Fruit fly (Drosophila melanogaster) whole organism, embryonic: ENCODE measurements around the gene rdhB.
A peak's percentile ranks its signal among the peaks of the same experiment; 100 is the strongest.

ENCODE experiments used
- CG10543 ChIP-seq: fragments of 200-800 bp; sonication (Bioruptor generic); optimal IDR thresholded peaks from 3 replicates; lab custom pipeline; 2017; ENCODE audit warnings: missing biosample characterization, mild to moderate bottlenecking, missing genetic modification characterization, moderate library complexity
- CG11560 ChIP-seq: fragments of 200-800 bp; sonication (Bioruptor generic); IDR thresholded peaks from 3 replicates; pipeline ENCODE4 v1.3.6; 2022; ENCODE audit warnings: missing biosample characterization, missing genetic modification characterization
- CG12155 ChIP-seq: fragments of 200-800 bp; sonication (Bioruptor generic); optimal IDR thresholded peaks from 3 replicates; lab custom pipeline; 2016; ENCODE audit warnings: missing biosample characterization, missing genetic modification characterization
- CG12659 ChIP-seq: fragments of 200-800 bp; sonication (Bioruptor generic); optimal IDR thresholded peaks from 3 replicates; lab custom pipeline; 2017; ENCODE audit warnings: mild to moderate bottlenecking, missing biosample characterization, missing genetic modification reagents, missing genetic modification characterization
- CG14050 ChIP-seq: fragments of 200-800 bp; sonication (Bioruptor generic); IDR thresholded peaks from 3 replicates; pipeline ENCODE4 v1.3.6; 2022; ENCODE audit warnings: missing biosample characterization, missing genetic modification characterization
- CG15269 ChIP-seq: fragments of 200-800 bp; sonication (Bioruptor generic); optimal IDR thresholded peaks from 2 replicates; lab custom pipeline; 2018; ENCODE audit warnings: missing biosample characterization, mild to moderate bottlenecking, missing genetic modification characterization, moderate library complexity
- CG15479 ChIP-seq: fragments of 200-800 bp; sonication (Bioruptor generic); optimal IDR thresholded peaks from 3 replicates; lab custom pipeline; 2019; ENCODE audit warnings: missing biosample characterization, mild to moderate bottlenecking, missing genetic modification characterization, moderate library complexity
- CG15601 ChIP-seq: fragments of 200-800 bp; sonication (Bioruptor generic); optimal IDR thresholded peaks from 3 replicates; lab custom pipeline; 2019; ENCODE audit warnings: missing biosample characterization, mild to moderate bottlenecking, missing genetic modification characterization, moderate library complexity
- CG16813 ChIP-seq: fragments of 200-800 bp; sonication (Bioruptor generic); IDR thresholded peaks from 3 replicates; pipeline ENCODE4 v1.3.6; 2022; ENCODE audit warnings: missing biosample characterization, missing genetic modification characterization; ENCODE audit not compliant: partially characterized antibody
- CG16863 ChIP-seq: fragments of 200-800 bp; sonication (Bioruptor generic); optimal IDR thresholded peaks from 3 replicates; lab custom pipeline; 2016; ENCODE audit warnings: missing biosample characterization, missing genetic modification characterization
- CG1792 ChIP-seq: fragments of 200-800 bp; sonication (Bioruptor generic); optimal IDR thresholded peaks from 2 replicates; lab custom pipeline; 2016; ENCODE audit warnings: missing biosample characterization, missing genetic modification characterization
- CG31224 ChIP-seq: fragments of 200-800 bp; sonication (Bioruptor generic); IDR thresholded peaks from 2 replicates; pipeline ENCODE4 v1.3.6; 2022; ENCODE audit warnings: missing biosample characterization, missing genetic modification characterization
- CG34224 ChIP-seq: fragments of 200-800 bp; sonication (Bioruptor generic); IDR thresholded peaks from 3 replicates; pipeline ENCODE4 v1.3.6; 2022; ENCODE audit warnings: missing biosample characterization, missing genetic modification characterization; ENCODE audit not compliant: partially characterized antibody
- CG34376 ChIP-seq: fragments of 200-800 bp; sonication (Bioruptor generic); optimal IDR thresholded peaks from 2 replicates; lab custom pipeline; 2018; ENCODE audit warnings: missing biosample characterization, mild to moderate bottlenecking, missing genetic modification characterization
- CG3838 ChIP-seq: fragments of 200-800 bp; sonication (Bioruptor generic); optimal IDR thresholded peaks from 3 replicates; lab custom pipeline; 2016; ENCODE audit warnings: missing biosample characterization, missing genetic modification characterization
- CG3847 ChIP-seq: fragments of 200-800 bp; sonication (Bioruptor generic); IDR thresholded peaks from 2 replicates; pipeline ENCODE4 v1.3.6; 2022; ENCODE audit warnings: missing biosample characterization, missing genetic modification characterization
- CG5245 ChIP-seq: fragments of 200-800 bp; sonication (Bioruptor generic); optimal IDR thresholded peaks from 3 replicates; lab custom pipeline; 2016; ENCODE audit warnings: missing biosample characterization, missing genetic modification characterization
- CG7556 ChIP-seq: fragments of 200-800 bp; sonication (Bioruptor generic); optimal IDR thresholded peaks from 2 replicates; lab custom pipeline; 2017; ENCODE audit warnings: missing biosample characterization, mild to moderate bottlenecking, missing genetic modification characterization
- CG8388 ChIP-seq: fragments of 200-800 bp; sonication (Bioruptor generic); optimal IDR thresholded peaks from 2 replicates; lab custom pipeline; 2019; ENCODE audit warnings: missing biosample characterization, mild to moderate bottlenecking, missing genetic modification characterization, moderate library complexity
- Dll ChIP-seq: fragments of 200-800 bp; sonication (Bioruptor generic); IDR thresholded peaks from 4 replicates; pipeline ENCODE4 v1.3.6; 2022; ENCODE audit warnings: missing biosample characterization, missing genetic modification characterization; ENCODE audit not compliant: partially characterized antibody
- Doc3 ChIP-seq: fragments of 200-800 bp; sonication (Bioruptor generic); IDR thresholded peaks from 3 replicates; pipeline ENCODE4 v1.3.6; 2022; ENCODE audit warnings: missing biosample characterization, missing genetic modification characterization; ENCODE audit not compliant: partially characterized antibody
- Drgx ChIP-seq: fragments of 200-800 bp; sonication (Bioruptor generic); IDR thresholded peaks from 2 replicates; pipeline ENCODE4 v1.3.6; 2022; ENCODE audit warnings: missing biosample characterization, missing genetic modification characterization
- Gsc ChIP-seq: fragments of 200-800 bp; sonication (Bioruptor generic); IDR thresholded peaks from 2 replicates; pipeline ENCODE4 v1.3.6; 2022; ENCODE audit warnings: missing biosample characterization, missing genetic modification characterization
- HHEX ChIP-seq: fragments of 200-800 bp; sonication (Bioruptor generic); optimal IDR thresholded peaks from 3 replicates; lab custom pipeline; 2017; ENCODE audit warnings: missing biosample characterization, mild to moderate bottlenecking, missing genetic modification characterization, missing genetic modification reagents
- HLH54F ChIP-seq: fragments of 200-800 bp; sonication (Bioruptor generic); optimal IDR thresholded peaks from 3 replicates; lab custom pipeline; 2016; ENCODE audit warnings: missing biosample characterization, missing genetic modification characterization
- Hr51 ChIP-seq, 2 experiments: fragments of 200-800 bp; sonication (Bioruptor generic); optimal IDR thresholded peaks; 2 replicates in 1 of 2; 3 replicates in 1 of 2; lab custom pipeline; 2016 to 2018; ENCODE audit warnings: missing biosample characterization in 2 of 2, missing genetic modification characterization in 2 of 2, mild to moderate bottlenecking in 1 of 2, moderate library complexity in 1 of 2
- NK7.1 ChIP-seq: fragments of 200-800 bp; sonication (Bioruptor generic); optimal IDR thresholded peaks from 3 replicates; lab custom pipeline; 2016; ENCODE audit warnings: missing biosample characterization, missing genetic modification characterization
- Sry-δ ChIP-seq: fragments of 200-800 bp; sonication (Bioruptor generic); optimal IDR thresholded peaks from 2 replicates; lab custom pipeline; 2016; ENCODE audit warnings: missing biosample characterization, missing genetic modification characterization
- al ChIP-seq: fragments of 200-800 bp; sonication (Bioruptor generic); IDR thresholded peaks from 2 replicates; pipeline ENCODE4 v1.3.6; 2022; ENCODE audit warnings: missing biosample characterization, missing genetic modification characterization
- amos ChIP-seq: fragments of 200-800 bp; sonication (Bioruptor generic); IDR thresholded peaks from 2 replicates; pipeline ENCODE4 v1.3.6; 2022; ENCODE audit warnings: missing biosample characterization, missing genetic modification characterization; ENCODE audit not compliant: partially characterized antibody
- ato ChIP-seq: fragments of 200-800 bp; sonication (Bioruptor generic); IDR thresholded peaks from 2 replicates; pipeline ENCODE4 v1.3.6; 2022; ENCODE audit warnings: missing biosample characterization, missing genetic modification characterization; ENCODE audit not compliant: partially characterized antibody
- bowl ChIP-seq: fragments of 200-800 bp; sonication (Bioruptor generic); IDR thresholded peaks from 2 replicates; pipeline ENCODE4 v1.3.6; 2022; ENCODE audit warnings: missing biosample characterization, missing genetic modification characterization
- dan ChIP-seq: fragments of 200-800 bp; sonication (Bioruptor generic); IDR thresholded peaks from 2 replicates; pipeline ENCODE4 v1.3.6; 2022; ENCODE audit warnings: missing biosample characterization, missing genetic modification characterization
- ewg ChIP-seq: fragments of 200-800 bp; sonication (Bioruptor generic); optimal IDR thresholded peaks from 3 replicates; lab custom pipeline; 2017; ENCODE audit warnings: mild to moderate bottlenecking, missing biosample characterization, missing genetic modification reagents, missing genetic modification characterization
- ftz-f1 ChIP-seq: fragments of 200-800 bp; sonication (Bioruptor generic); optimal IDR thresholded peaks from 2 replicates; lab custom pipeline; 2016; ENCODE audit warnings: missing biosample characterization, missing genetic modification characterization
- gt ChIP-seq: fragments of 200-800 bp; sonication (Bioruptor generic); IDR thresholded peaks from 2 replicates; pipeline ENCODE4 v1.3.6; 2022; ENCODE audit warnings: missing biosample characterization, missing genetic modification characterization
- her ChIP-seq: fragments of 200-800 bp; sonication (Bioruptor generic); optimal IDR thresholded peaks from 2 replicates; lab custom pipeline; 2016; ENCODE audit warnings: missing biosample characterization, missing genetic modification characterization
- insv ChIP-seq, 2 experiments: fragments of 200-800 bp; sonication (Bioruptor generic); optimal IDR thresholded peaks; 3 replicates each; lab custom pipeline; 2016 to 2018; ENCODE audit warnings: missing biosample characterization in 2 of 2, missing genetic modification characterization in 2 of 2
- nerfin-2 ChIP-seq: fragments of 200-800 bp; sonication (Bioruptor generic); IDR thresholded peaks from 2 replicates; pipeline ENCODE4 v1.3.6; 2022; ENCODE audit warnings: missing biosample characterization, missing genetic modification characterization; ENCODE audit not compliant: partially characterized antibody
- nmo ChIP-seq: fragments of 200-800 bp; sonication (Bioruptor generic); optimal IDR thresholded peaks from 2 replicates; lab custom pipeline; 2018; ENCODE audit warnings: missing biosample characterization, mild to moderate bottlenecking, missing genetic modification characterization, moderate library complexity
- oc ChIP-seq: fragments of 200-800 bp; sonication (Bioruptor generic); optimal IDR thresholded peaks from 2 replicates; lab custom pipeline; 2018; ENCODE audit warnings: missing biosample characterization, mild to moderate bottlenecking, missing genetic modification characterization, moderate library complexity
- psq ChIP-seq: fragments of 200-800 bp; sonication (Bioruptor generic); optimal IDR thresholded peaks from 2 replicates; lab custom pipeline; 2017; ENCODE audit warnings: missing biosample characterization, missing genetic modification characterization
- pum ChIP-seq: fragments of 200-800 bp; sonication (Bioruptor generic); optimal IDR thresholded peaks from 2 replicates; lab custom pipeline; 2016; ENCODE audit warnings: missing biosample characterization, missing genetic modification characterization
- rib ChIP-seq: fragments of 200-800 bp; sonication (Bioruptor generic); IDR thresholded peaks from 2 replicates; pipeline ENCODE4 v1.3.6; 2022; ENCODE audit warnings: missing biosample characterization, missing genetic modification characterization
- sc ChIP-seq, 3 experiments: fragments of >200 bp in 2 of 3; fragments of 200-800 bp in 1 of 3; sonication (Bioruptor generic) in 1 of 3; optimal IDR thresholded peaks; 2 replicates in 2 of 3; 3 replicates in 1 of 3; lab custom pipeline; 2017; ENCODE audit warnings: mild to moderate bottlenecking in 1 of 3, missing biosample characterization in 1 of 3, missing genetic modification characterization in 1 of 3, missing genetic modification reagents in 1 of 3
- sr ChIP-seq: fragments of 200-800 bp; sonication (Bioruptor generic); IDR thresholded peaks from 3 replicates; pipeline ENCODE4 v1.3.6; 2022; ENCODE audit warnings: missing biosample characterization, missing genetic modification characterization
- stwl ChIP-seq: fragments of 200-800 bp; sonication (Bioruptor generic); optimal IDR thresholded peaks from 3 replicates; lab custom pipeline; 2018; ENCODE audit warnings: missing biosample characterization, mild to moderate bottlenecking, missing genetic modification characterization, moderate library complexity
- unc-4 ChIP-seq: fragments of 200-800 bp; sonication (Bioruptor generic); IDR thresholded peaks from 2 replicates; pipeline ENCODE4 v1.3.6; 2022; ENCODE audit warnings: missing biosample characterization, missing genetic modification characterization; ENCODE audit not compliant: partially characterized antibody

rdhB gene

dm6 chr3R:22379942-22380341 lies 28.4 kb downstream of the rdhB start, which contains the start of gene CG34149 (continued):
- TF ChIP-seq Dll: peak; percentile 71; the same call in 3 of the 4 replicates
- TF ChIP-seq CG1792 (GFP tag; lab: Kevin White, UChicago): no peak
- no peak for TF ChIP-seq CG14050 (GFP tag; lab: Robert Waterston, UW)
- peak; percentile 53; the same call in 1 of the 3 replicates for TF ChIP-seq CG34224
- no peak for TF ChIP-seq CG7556 (GFP tag; lab: Kevin White, UChicago)
- no peak for TF ChIP-seq ewg (GFP tag; lab: Kevin White, UChicago)
- no peak for TF ChIP-seq CG3838 (GFP tag; lab: Kevin White, UChicago)
- peak; percentile 34; the same call in 1 of the 2 replicates for TF ChIP-seq ato (GFP tag; lab: Robert Waterston, UW)
- peak; percentile 22 for TF ChIP-seq Sry-δ (GFP tag; lab: Kevin White, UChicago)

dm6 chr3R:22381077-22381476 lies 29.6 kb downstream of the rdhB start, which contains the start of gene CG43342:
CG43342 (plus strand) TSS chr3R:22381340.
- TF ChIP-seq CG5245 (GFP tag; lab: Kevin White, UChicago) (no peak), CG11560 (tag; lab: Robert Waterston, UW) (peak; percentile 71; the same call in 2 of the 3 replicates), CG8388 (GFP tag; lab: Kevin White, UChicago) (no peak), dan (GFP tag; lab: Robert Waterston, UW) (no peak), bowl (GFP tag; lab: Robert Waterston, UW) (no peak), CG3847 (GFP tag; lab: Robert Waterston, UW) (no peak), gt (no peak), CG16863 (GFP tag; lab: Kevin White, UChicago) (no peak), CG10543 (GFP tag; lab: Kevin White, UChicago) (no peak), psq (GFP tag; lab: Kevin White, UChicago) (no peak), NK7.1 (no peak), insv (GFP tag; optimal IDR thresholded peaks at IDR 0.05; lab: Kevin White, UChicago) (no peak), her (GFP tag; lab: Kevin White, UChicago) (no peak), unc-4 (peak; percentile 76), al (GFP tag; lab: Robert Waterston, UW) (no peak), sr (GFP tag; lab: Robert Waterston, UW) (no peak), ato (GFP tag; lab: Robert Waterston, UW) (peak; percentile 81), rib (GFP tag; lab: Robert Waterston, UW) (no peak), CG15269 (no peak), CG12155 (GFP tag; lab: Kevin White, UChicago) (no peak), nerfin-2 (peak; percentile 85), HHEX (GFP tag; lab: Kevin White, UChicago) (no peak), Drgx (GFP tag; lab: Robert Waterston, UW) (no peak), Doc3 (GFP tag; lab: Robert Waterston, UW) (peak; percentile 80), HLH54F (GFP tag; lab: Kevin White, UChicago) (no peak), sc (optimal IDR thresholded peaks at IDR 0.05; lab: Kevin White, UChicago) (no peak), sc (GFP tag; optimal IDR thresholded peaks at IDR 0.05; lab: Kevin White, UChicago) (no peak), CG16813 (peak; percentile 75), CG31224 (GFP tag; lab: Robert Waterston, UW) (no peak), Gsc (GFP tag; lab: Robert Waterston, UW) (no peak), nmo (GFP tag; lab: Kevin White, UChicago) (no peak), CG15479 (GFP tag; lab: Kevin White, UChicago) (no peak), CG15601 (tag; lab: Kevin White, UChicago) (no peak), pum (GFP tag; lab: Kevin White, UChicago) (no peak), ftz-f1 (GFP tag; lab: Kevin White, UChicago) (no peak), stwl (tag; lab: Kevin White, UChicago) (peak; percentile 73), Hr51 (GFP tag; optimal IDR thresholded peaks at IDR 0.05; lab: Kevin White, UChicago) (no peak), amos (GFP tag; lab: Robert Waterston, UW) (peak; percentile 77), oc (no peak), CG12659 (GFP tag; lab: Kevin White, UChicago) (no peak), CG34376 (no peak)
